Worm (Caenorhabditis elegans) whole organism, L2 larva: ENCODE results near the gene nhr-135.

Experiments used
- ama-1 ChIP-seq: fragments of 150-350 bp; optimal IDR thresholded peaks from 2 replicates; lab custom pipeline; 2018; ENCODE audit warnings: inconsistent platforms
- ceh-82 ChIP-seq: fragments of 150-350 bp; optimal IDR thresholded peaks from 2 replicates; lab custom pipeline; 2014; ENCODE audit warnings: missing biosample characterization, missing genetic modification characterization
- dmd-4 ChIP-seq: sonication (generic microtip); optimal IDR thresholded peaks from 2 replicates; lab custom pipeline; 2017; ENCODE audit warnings: missing biosample characterization, missing genetic modification characterization
- fos-1 ChIP-seq: fragments of 150-350 bp; optimal IDR thresholded peaks from 2 replicates; lab custom pipeline; 2014; ENCODE audit warnings: missing biosample characterization, missing genetic modification characterization
- lin-11 ChIP-seq: fragments of 150-350 bp; sonication (generic microtip); optimal IDR thresholded peaks from 2 replicates; lab custom pipeline; 2014; ENCODE audit warnings: missing biosample characterization, missing genetic modification characterization, inconsistent platforms, mixed read lengths
- lsy-2 ChIP-seq, 2 experiments: fragments of 150-350 bp in 1 of 2; sonication (generic microtip) in 1 of 2; optimal IDR thresholded peaks; 2 replicates each; lab custom pipeline; 2014 to 2017; ENCODE audit warnings: missing biosample characterization in 2 of 2, missing genetic modification characterization in 2 of 2
- nhr-11 ChIP-seq: fragments of 150-350 bp; optimal IDR thresholded peaks from 2 replicates; lab custom pipeline; 2014; ENCODE audit warnings: missing biosample characterization, missing genetic modification characterization
- nhr-12 ChIP-seq: fragments of 150-350 bp; optimal IDR thresholded peaks from 2 replicates; lab custom pipeline; 2014; ENCODE audit warnings: missing biosample characterization, missing genetic modification characterization
- nhr-237 ChIP-seq: fragments of 150-350 bp; optimal IDR thresholded peaks from 2 replicates; lab custom pipeline; 2014; ENCODE audit warnings: missing biosample characterization, missing genetic modification characterization
- nhr-6 ChIP-seq: fragments of 150-350 bp; optimal IDR thresholded peaks from 2 replicates; lab custom pipeline; 2014; ENCODE audit warnings: missing biosample characterization, missing genetic modification characterization
- sem-4 ChIP-seq: fragments of 150-350 bp; optimal IDR thresholded peaks from 2 replicates; lab custom pipeline; 2014; ENCODE audit warnings: missing biosample characterization, missing genetic modification reagents, missing genetic modification characterization
- snpc-4 ChIP-seq: fragments of 150-350 bp; optimal IDR thresholded peaks from 2 replicates; lab custom pipeline; 2014; ENCODE audit warnings: missing biosample characterization, missing genetic modification characterization
- zag-1 ChIP-seq: fragments of 150-350 bp; optimal IDR thresholded peaks from 2 replicates; lab custom pipeline; 2014; ENCODE audit warnings: missing biosample characterization, missing genetic modification characterization
- ztf-11 ChIP-seq: sonication (generic microtip); optimal IDR thresholded peaks from 2 replicates; lab custom pipeline; 2017; ENCODE audit warnings: missing biosample characterization, missing genetic modification characterization

- no peak for TF ChIP-seq fos-1
- no peak for TF ChIP-seq nhr-12 (tag; lab: Kevin White, UChicago)
- no peak for TF ChIP-seq sem-4 (tag; lab: Kevin White, UChicago)
- no peak for TF ChIP-seq snpc-4
- TF ChIP-seq dmd-4 (tag; lab: Kevin White, UChicago), result no peak
- TF ChIP-seq lin-11 (tag; lab: Kevin White, UChicago), result no peak
- TF ChIP-seq nhr-6 (tag; lab: Kevin White, UChicago), result no peak
- TF ChIP-seq zag-1, result no peak
- no peak for TF ChIP-seq nhr-11 (tag; lab: Kevin White, UChicago)
- no peak for TF ChIP-seq ama-1 (lab: Kevin White, UChicago)
- no peak for TF ChIP-seq ztf-11 (tag; lab: Kevin White, UChicago)
- TF ChIP-seq ceh-82, result no peak
- no peak for TF ChIP-seq nhr-237 (tag; lab: Kevin White, UChicago)
- TF ChIP-seq lsy-2 (tag; optimal IDR thresholded peaks at IDR 0.05; lab: Kevin White, UChicago), result no peak
Measured at ce11 chrV:7112223-7112622, 18.7 kb upstream of the nhr-135 start.
